Worm (Caenorhabditis elegans) whole organism, L2 larva: ENCODE measurements around the gene moc-5.

Experiments used
- C34F6.9 ChIP-seq: fragments of 150-350 bp; optimal IDR thresholded peaks from 2 replicates; lab custom pipeline; 2014; ENCODE audit warnings: missing biosample characterization, missing genetic modification characterization
- F13H6.1 ChIP-seq: sonication (generic microtip); optimal IDR thresholded peaks from 2 replicates; lab custom pipeline; 2016; ENCODE audit warnings: missing genetic modification characterization, missing compliant biosample characterization
- Y55F3AM.14 ChIP-seq: fragments of 200-800 bp; sonication (Bioruptor generic); optimal IDR thresholded peaks from 2 replicates; lab custom pipeline; 2018; ENCODE audit warnings: mild to moderate bottlenecking, missing genetic modification characterization, missing compliant biosample characterization
- ZK546.5 ChIP-seq: sonication (generic microtip); optimal IDR thresholded peaks from 2 replicates; lab custom pipeline; 2017; ENCODE audit warnings: missing biosample characterization, missing genetic modification characterization
- alr-1 ChIP-seq: fragments of 150-350 bp; optimal IDR thresholded peaks from 2 replicates; lab custom pipeline; 2014; ENCODE audit warnings: missing biosample characterization, missing genetic modification characterization
- aly-2 ChIP-seq: fragments of 150-350 bp; optimal IDR thresholded peaks from 2 replicates; lab custom pipeline; 2014; ENCODE audit warnings: missing biosample characterization, missing genetic modification characterization
- blmp-1 ChIP-seq: sonication (generic microtip); optimal IDR thresholded peaks from 2 replicates; lab custom pipeline; 2017; ENCODE audit warnings: missing genetic modification characterization, mild to moderate bottlenecking, missing compliant biosample characterization, antibody characterized with exemption, moderate library complexity; ENCODE audit not compliant: insufficient read depth
- ceh-16 ChIP-seq: fragments of 150-350 bp; optimal IDR thresholded peaks from 2 replicates; lab custom pipeline; 2014; ENCODE audit warnings: missing biosample characterization, missing genetic modification characterization
- ceh-82 ChIP-seq: fragments of 150-350 bp; optimal IDR thresholded peaks from 2 replicates; lab custom pipeline; 2014; ENCODE audit warnings: missing biosample characterization, missing genetic modification characterization
- crh-2 ChIP-seq: sonication (generic microtip); optimal IDR thresholded peaks from 2 replicates; lab custom pipeline; 2017; ENCODE audit warnings: missing biosample characterization, missing genetic modification characterization
- dmd-4 ChIP-seq: sonication (generic microtip); optimal IDR thresholded peaks from 2 replicates; lab custom pipeline; 2017; ENCODE audit warnings: missing biosample characterization, missing genetic modification characterization
- egl-27 ChIP-seq: sonication (generic microtip); optimal IDR thresholded peaks from 3 replicates; lab custom pipeline; 2017; ENCODE audit warnings: missing biosample characterization, missing genetic modification reagents, missing genetic modification characterization
- elt-1 ChIP-seq: fragments of 150-350 bp; optimal IDR thresholded peaks from 2 replicates; lab custom pipeline; 2014; ENCODE audit warnings: missing biosample characterization, missing genetic modification characterization
- fos-1 ChIP-seq: fragments of 150-350 bp; optimal IDR thresholded peaks from 2 replicates; lab custom pipeline; 2014; ENCODE audit warnings: missing biosample characterization, missing genetic modification characterization
- gmeb-1 ChIP-seq: fragments of 150-350 bp; optimal IDR thresholded peaks from 2 replicates; lab custom pipeline; 2014; ENCODE audit warnings: missing biosample characterization, missing genetic modification characterization
- lin-11 ChIP-seq: fragments of 150-350 bp; sonication (generic microtip); optimal IDR thresholded peaks from 2 replicates; lab custom pipeline; 2014; ENCODE audit warnings: missing biosample characterization, missing genetic modification characterization, inconsistent platforms, mixed read lengths
- lin-13 ChIP-seq: fragments of 150-350 bp; optimal IDR thresholded peaks from 2 replicates; lab custom pipeline; 2014; ENCODE audit warnings: missing biosample characterization, missing genetic modification reagents, missing genetic modification characterization
- lin-39 ChIP-seq: fragments of 150-350 bp; optimal IDR thresholded peaks from 2 replicates; lab custom pipeline; 2014; ENCODE audit warnings: missing biosample characterization, missing genetic modification reagents, missing genetic modification characterization
- lsy-2 ChIP-seq, 2 experiments: fragments of 150-350 bp in 1 of 2; sonication (generic microtip) in 1 of 2; optimal IDR thresholded peaks; 2 replicates each; lab custom pipeline; 2014 to 2017; ENCODE audit warnings: missing biosample characterization in 2 of 2, missing genetic modification characterization in 2 of 2
- mab-5 ChIP-seq: fragments of 150-350 bp; optimal IDR thresholded peaks from 2 replicates; lab custom pipeline; 2014; ENCODE audit warnings: missing biosample characterization, missing genetic modification characterization
- mdl-1 ChIP-seq, 2 experiments: fragments of 150-350 bp in 1 of 2; sonication (generic microtip) in 1 of 2; optimal IDR thresholded peaks; 2 replicates each; lab custom pipeline; 2017; ENCODE audit warnings: missing biosample characterization in 2 of 2, missing genetic modification characterization in 2 of 2
- nhr-10 ChIP-seq: sonication (generic microtip); optimal IDR thresholded peaks from 2 replicates; lab custom pipeline; 2017; ENCODE audit warnings: missing biosample characterization, missing genetic modification characterization
- nhr-11 ChIP-seq: fragments of 150-350 bp; optimal IDR thresholded peaks from 2 replicates; lab custom pipeline; 2014; ENCODE audit warnings: missing biosample characterization, missing genetic modification characterization
- nhr-12 ChIP-seq: fragments of 150-350 bp; optimal IDR thresholded peaks from 2 replicates; lab custom pipeline; 2014; ENCODE audit warnings: missing biosample characterization, missing genetic modification characterization
- nhr-129 ChIP-seq: fragments of 150-350 bp; optimal IDR thresholded peaks from 2 replicates; lab custom pipeline; 2014; ENCODE audit warnings: missing biosample characterization, missing genetic modification characterization
- nhr-21 ChIP-seq: fragments of 150-350 bp; optimal IDR thresholded peaks from 2 replicates; lab custom pipeline; 2014; ENCODE audit warnings: missing biosample characterization, missing genetic modification characterization
- nhr-25 ChIP-seq: fragments of 150-350 bp; sonication (generic microtip); optimal IDR thresholded peaks from 3 replicates; lab custom pipeline; 2014; ENCODE audit warnings: missing biosample characterization, missing genetic modification characterization
- nhr-6 ChIP-seq: fragments of 150-350 bp; optimal IDR thresholded peaks from 2 replicates; lab custom pipeline; 2014; ENCODE audit warnings: missing biosample characterization, missing genetic modification characterization
- nhr-77 ChIP-seq: fragments of 150-350 bp; optimal IDR thresholded peaks from 2 replicates; lab custom pipeline; 2014; ENCODE audit warnings: missing biosample characterization, missing genetic modification characterization
- sem-4 ChIP-seq: fragments of 150-350 bp; optimal IDR thresholded peaks from 2 replicates; lab custom pipeline; 2014; ENCODE audit warnings: missing biosample characterization, missing genetic modification reagents, missing genetic modification characterization
- skn-1 ChIP-seq: sonication (generic microtip); optimal IDR thresholded peaks from 2 replicates; lab custom pipeline; 2017; ENCODE audit warnings: missing biosample characterization, missing genetic modification characterization
- sma-3 ChIP-seq: sonication (generic microtip); optimal IDR thresholded peaks from 2 replicates; lab custom pipeline; 2016; ENCODE audit warnings: missing genetic modification reagents, missing genetic modification characterization, missing compliant biosample characterization
- sma-9 ChIP-seq, 2 experiments: fragments of 150-350 bp in 1 of 2; sonication (generic microtip) in 1 of 2; optimal IDR thresholded peaks; 2 replicates each; lab custom pipeline; 2014 to 2016; ENCODE audit warnings: missing genetic modification characterization in 2 of 2, mild to moderate bottlenecking in 1 of 2, missing biosample characterization in 1 of 2, missing compliant biosample characterization in 1 of 2, missing genetic modification reagents in 1 of 2, moderate library complexity in 1 of 2
- unc-55 ChIP-seq: fragments of 150-350 bp; sonication (generic microtip); optimal IDR thresholded peaks from 3 replicates; lab custom pipeline; 2014; ENCODE audit warnings: missing biosample characterization, missing genetic modification reagents, missing genetic modification characterization
- unc-62 ChIP-seq: fragments of 150-350 bp; optimal IDR thresholded peaks from 2 replicates; lab custom pipeline; 2014; ENCODE audit warnings: missing biosample characterization, missing genetic modification reagents, missing genetic modification characterization
- zag-1 ChIP-seq: fragments of 150-350 bp; optimal IDR thresholded peaks from 2 replicates; lab custom pipeline; 2014; ENCODE audit warnings: missing biosample characterization, missing genetic modification characterization
- ztf-11 ChIP-seq: sonication (generic microtip); optimal IDR thresholded peaks from 2 replicates; lab custom pipeline; 2017; ENCODE audit warnings: missing biosample characterization, missing genetic modification characterization

The moc-5 gene

DNA sequence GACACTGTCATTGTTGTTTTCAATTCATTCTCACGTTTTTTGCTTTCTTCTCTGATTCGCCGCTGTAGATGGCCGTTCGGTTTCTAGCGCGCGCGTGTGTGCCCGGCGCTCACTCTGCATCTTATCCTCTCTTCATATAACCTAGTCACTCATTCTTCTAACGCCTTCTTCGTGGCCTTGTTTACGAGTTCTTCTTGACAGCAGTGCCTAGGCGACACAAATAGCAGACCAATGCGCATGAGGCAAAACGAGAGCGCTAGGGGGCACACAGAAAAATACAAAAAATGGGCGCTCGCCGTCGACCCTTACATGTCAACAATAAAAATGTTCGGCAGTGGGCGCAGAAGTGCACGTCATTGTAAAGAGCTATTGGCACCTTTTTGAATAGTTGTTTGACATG is 14.7 kb downstream of the moc-5 start:
- TF ChIP-seq Y55F3AM.14 (GFP tag; lab: Kevin White, UChicago) (peak; percentile 29), nhr-21 (tag; lab: Kevin White, UChicago) (peak; percentile 64), fos-1 (tag; lab: Kevin White, UChicago) (peak; percentile 48), lin-11 (tag; lab: Kevin White, UChicago) (peak; percentile 30), lin-13 (GFP tag; lab: Kevin White, UChicago) (peak; percentile 19), dmd-4 (tag; lab: Kevin White, UChicago) (no peak), sma-9 (GFP tag; optimal IDR thresholded peaks at IDR 0.05; lab: Kevin White, UChicago) (peak; percentile 35), sma-9 (tag; optimal IDR thresholded peaks at IDR 0.05; lab: Kevin White, UChicago) (peak; percentile 4), unc-62 (GFP tag; lab: Kevin White, UChicago) (no peak), lsy-2 (tag; optimal IDR thresholded peaks at IDR 0.05; lab: Kevin White, UChicago) (peak in 1 of 2 experiments; percentile 57), nhr-25 (peak; percentile 91), mab-5 (no peak), crh-2 (tag; lab: Kevin White, UChicago) (peak; percentile 35), zag-1 (peak; percentile 15), F13H6.1 (tag; lab: Kevin White, UChicago) (peak; percentile 79), nhr-11 (tag; lab: Kevin White, UChicago) (no peak), C34F6.9 (tag; lab: Kevin White, UChicago) (peak; percentile 52), blmp-1 (tag; lab: Kevin White, UChicago) (peak; percentile 67), sem-4 (tag; lab: Kevin White, UChicago) (peak; percentile 51), sma-3 (GFP tag; lab: Kevin White, UChicago) (peak; percentile 77), nhr-129 (tag; lab: Kevin White, UChicago) (peak; percentile 52), egl-27 (peak; percentile 49), mdl-1 (tag; optimal IDR thresholded peaks at IDR 0.05; lab: Kevin White, UChicago) (peak; percentile 67 to 77), elt-1 (tag; lab: Kevin White, UChicago) (no peak)
- TF ChIP-seq, all 48 proteins: peak for 18

DNA sequence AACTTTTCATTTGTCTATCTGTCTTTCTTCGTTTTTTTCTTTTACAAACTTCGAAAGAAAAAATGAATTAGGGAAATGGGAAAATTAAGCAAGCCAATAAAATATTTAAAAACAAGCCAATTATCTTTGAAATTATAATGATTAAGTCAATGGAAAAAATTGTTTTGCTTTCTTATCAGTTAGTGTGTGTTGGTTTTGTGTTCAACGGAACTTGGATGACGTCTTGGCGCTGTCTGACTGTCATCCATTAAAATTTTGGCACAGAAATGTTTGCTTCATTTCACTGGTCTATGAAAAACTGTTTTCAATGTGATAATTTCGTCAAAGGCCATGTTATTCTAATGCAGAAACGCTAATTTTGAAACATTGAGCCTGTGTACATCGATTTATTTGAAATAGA is 15.3 kb downstream of the moc-5 start:
- peak; percentile 21 for TF ChIP-seq sma-9 (GFP tag; optimal IDR thresholded peaks at IDR 0.05; lab: Kevin White, UChicago)
- TF ChIP-seq sma-9 (tag; optimal IDR thresholded peaks at IDR 0.05; lab: Kevin White, UChicago): no peak
- TF ChIP-seq fos-1 (tag; lab: Kevin White, UChicago): peak; percentile 72
- TF ChIP-seq nhr-10 (tag; lab: Kevin White, UChicago): no peak

DNA sequence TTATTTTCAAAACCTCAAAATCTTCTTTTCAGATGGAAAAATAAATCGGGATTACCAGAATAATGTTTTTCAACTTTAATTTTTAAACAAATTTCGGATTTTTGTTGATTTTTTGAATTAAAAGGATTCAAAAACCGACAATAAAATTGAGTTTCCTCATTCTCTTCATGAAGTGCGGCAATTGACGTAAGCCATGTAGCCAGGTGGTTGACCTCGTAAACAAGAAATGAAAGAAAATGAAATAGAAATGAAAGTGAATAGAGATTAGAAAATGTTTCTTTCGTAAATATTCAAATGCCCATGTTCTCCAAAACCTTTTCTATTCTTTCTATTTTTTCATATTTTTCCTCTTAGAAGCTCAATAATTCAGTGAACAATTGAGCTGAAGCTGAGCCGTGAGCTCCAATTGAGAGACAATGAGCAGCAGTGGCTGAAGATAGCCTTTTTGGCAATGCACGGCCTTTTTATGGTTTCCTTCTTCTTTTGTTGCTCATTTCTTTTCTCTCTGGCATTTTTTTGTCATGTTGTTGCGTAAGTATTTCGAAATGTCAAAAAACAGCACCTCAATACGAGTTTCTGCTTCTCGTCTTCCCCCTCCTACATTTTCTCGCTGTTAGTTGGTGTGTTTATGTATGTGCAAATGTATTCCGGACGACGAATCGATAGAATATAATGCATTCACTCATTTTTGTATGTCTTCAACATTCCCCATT is 16.0 kb downstream of the moc-5 start:
- TF ChIP-seq lin-13 (GFP tag; lab: Kevin White, UChicago): no peak
- no peak for TF ChIP-seq nhr-6
- TF ChIP-seq ZK546.5 (tag; lab: Kevin White, UChicago): no peak
- TF ChIP-seq unc-62 (GFP tag; lab: Kevin White, UChicago): no peak
- TF ChIP-seq gmeb-1 (tag; lab: Kevin White, UChicago): no peak
- no peak for TF ChIP-seq lin-11 (tag; lab: Kevin White, UChicago)
- TF ChIP-seq nhr-129 (tag; lab: Kevin White, UChicago): peak; percentile 16
- no peak for TF ChIP-seq nhr-21 (tag; lab: Kevin White, UChicago)
- TF ChIP-seq zag-1: no peak
- TF ChIP-seq nhr-10 (tag; lab: Kevin White, UChicago): no peak
- TF ChIP-seq ztf-11: no peak
- TF ChIP-seq dmd-4 (tag; lab: Kevin White, UChicago): no peak
- TF ChIP-seq unc-55 (GFP tag; lab: Kevin White, UChicago): peak; percentile 43
- no peak for TF ChIP-seq aly-2 (tag; lab: Kevin White, UChicago)
- no peak for TF ChIP-seq ceh-82 (tag; lab: Kevin White, UChicago)
- TF ChIP-seq blmp-1 (tag; lab: Kevin White, UChicago): peak; percentile 42
- no peak for TF ChIP-seq ceh-16
- TF ChIP-seq nhr-25: peak; percentile 57
- no peak for TF ChIP-seq skn-1 (tag; lab: Kevin White, UChicago)
- no peak for TF ChIP-seq nhr-11 (tag; lab: Kevin White, UChicago)
- TF ChIP-seq egl-27: no peak
- no peak for TF ChIP-seq mdl-1 (tag; optimal IDR thresholded peaks at IDR 0.05; lab: Kevin White, UChicago)
- no peak for TF ChIP-seq crh-2 (tag; lab: Kevin White, UChicago)
- no peak for TF ChIP-seq mab-5
- TF ChIP-seq lin-39 (tag; lab: Kevin White, UChicago): no peak
- TF ChIP-seq Y55F3AM.14 (GFP tag; lab: Kevin White, UChicago): peak; percentile 22
- TF ChIP-seq nhr-12: no peak
- no peak for TF ChIP-seq alr-1 (tag; lab: Kevin White, UChicago)
- TF ChIP-seq nhr-77 (tag; lab: Kevin White, UChicago): no peak
